Worm (Caenorhabditis elegans): ENCODE data around the gene gtbp-1.
A peak's percentile ranks its signal among the peaks of the same experiment; 100 is the strongest.

Gene gtbp-1

DNA sequence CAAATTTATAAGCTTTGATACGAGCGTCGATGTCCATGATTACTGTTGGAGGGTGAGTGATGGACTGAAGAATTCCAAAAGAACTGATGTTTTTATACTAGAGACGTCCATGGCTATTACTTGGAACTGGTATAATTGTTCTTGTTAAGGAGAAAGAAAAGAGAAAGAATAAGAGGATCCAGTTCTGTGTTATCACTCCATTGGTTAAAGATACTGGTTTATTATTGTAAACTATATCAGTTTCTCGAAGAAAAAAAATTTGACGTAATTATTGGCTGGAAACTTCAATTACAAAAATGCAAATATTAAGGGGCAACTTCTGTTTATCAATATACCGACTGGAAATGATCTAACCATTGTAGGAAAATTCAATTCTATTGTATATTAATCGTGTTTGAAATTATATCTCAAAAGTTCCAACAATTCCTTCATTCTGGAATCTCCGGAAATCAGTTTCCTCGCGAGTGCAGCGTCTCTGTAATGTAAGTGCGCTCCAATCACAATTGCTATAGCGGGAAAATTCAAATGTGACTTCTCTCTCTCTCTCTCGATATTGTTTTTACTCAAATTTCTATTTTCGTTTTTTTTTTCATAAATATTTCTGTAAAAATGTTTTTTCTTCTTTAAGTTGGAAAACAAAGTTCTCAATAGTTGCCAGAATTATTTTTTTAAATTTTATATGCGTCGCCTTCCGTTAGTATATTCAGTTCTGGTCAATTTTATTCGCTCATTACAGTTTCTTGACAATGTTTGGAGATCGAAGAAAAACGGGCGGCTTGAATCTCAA is 43.2 kb downstream of the gtbp-1 start, which contains the start of the genes col-2 and ndc-80 (continued):
- peak; percentile 27 for TF ChIP-seq mxl-3 (GFP tag; optimal IDR thresholded peaks at IDR 0.05)
- no peak for TF ChIP-seq nhr-10 (tag; optimal IDR thresholded peaks at IDR 0.05)
- TF ChIP-seq mes-2 (tag; optimal IDR thresholded peaks at IDR 0.05; ENCODE audit: poor library complexity, severe bottlenecking), result peak; percentile 95
- TF ChIP-seq ceh-20 (GFP tag; IDR thresholded peaks at IDR 0.05), result no peak
- no peak for TF ChIP-seq sdz-12 (GFP tag; optimal IDR thresholded peaks at IDR 0.05)
- no peak for TF ChIP-seq T20F7.1 (GFP tag; optimal IDR thresholded peaks at IDR 0.05)
- TF ChIP-seq ces-1 (GFP tag; optimal IDR thresholded peaks at IDR 0.05), result no peak

ce11 chrIV:10084323-10084959 is 44.3 kb downstream of the gtbp-1 start, which contains the start of gene W01B6.8:
TSS of gene W01B6.8 (minus strand) at chrIV:10084373.
- no peak for TF ChIP-seq saeg-2 (GFP tag; IDR thresholded peaks at IDR 0.05)
- TF ChIP-seq pha-4 (GFP tag; IDR thresholded peaks at IDR 0.05), result peak; percentile 67; the same call in 1 of the 2 replicates
- TF ChIP-seq pha-4 (tag; optimal IDR thresholded peaks at IDR 0.05), result no peak
- peak; percentile 99 for TF ChIP-seq set-16 (GFP tag; IDR thresholded peaks at IDR 0.05)
- TF ChIP-seq lim-7 (GFP tag; IDR thresholded peaks at IDR 0.05), result no peak
- TF ChIP-seq egl-43 (GFP tag; IDR thresholded peaks at IDR 0.05), result 0 out of 2 replicates have a peak, but pooled peaks have one; percentile 19

- TF ChIP-seq nhr-111 (GFP tag; optimal IDR thresholded peaks at IDR 0.05) (no peak), F26F4.8 (GFP tag; conservative IDR thresholded peaks at IDR 0.05) (no peak), lsy-2 (tag; optimal IDR thresholded peaks at IDR 0.05) (no peak), nhr-76 (tag; optimal IDR thresholded peaks at IDR 0.05) (no peak), fkh-10 (GFP tag; optimal IDR thresholded peaks at IDR 0.05) (no peak), set-16 (GFP tag; IDR thresholded peaks at IDR 0.05) (no peak), F44E2.7 (GFP tag; IDR thresholded peaks at IDR 0.05) (no peak), madf-5 (GFP tag; IDR thresholded peaks at IDR 0.05) (no peak), ztf-11 (tag; optimal IDR thresholded peaks at IDR 0.05) (no peak), daf-12 (tag; optimal IDR thresholded peaks at IDR 0.05) (no peak), ceh-62 (tag; optimal IDR thresholded peaks at IDR 0.05) (no peak), duxl-1 (tag; optimal IDR thresholded peaks at IDR 0.05; ENCODE audit: poor library complexity) (no peak), lin-29 (GFP tag; IDR thresholded peaks at IDR 0.05) (no peak), nhr-48 (tag; optimal IDR thresholded peaks at IDR 0.05) (no peak), nhr-28 (tag; optimal IDR thresholded peaks at IDR 0.05) (no peak)
These were observed 47.9 kb downstream of the gtbp-1 start, which contains the start of gene W01B6.6 for ce11 chrIV:10080816-10081215. TSS of gene W01B6.6 (plus strand) at chrIV:10081116.

ce11 chrIV:10078003-10078402 is 50.8 kb downstream of the gtbp-1 start:
- TF ChIP-seq nhr-6 (tag; optimal IDR thresholded peaks at IDR 0.05), result no peak
- TF ChIP-seq unc-62 (GFP tag; optimal IDR thresholded peaks at IDR 0.05 in 1 of 2), result peak in 1 of 2 experiments; percentile 92
- TF ChIP-seq unc-62 (tag; optimal IDR thresholded peaks at IDR 0.05), result no peak
